Fruit fly (Drosophila melanogaster) whole organism, prepupa: ENCODE measurements around the gene Ir68b.

Experiments used
- Blimp-1 ChIP-seq: fragments of 200-800 bp; sonication (Bioruptor generic); optimal IDR thresholded peaks from 3 replicates; lab custom pipeline; 2017; ENCODE audit warnings: missing biosample characterization, missing genetic modification characterization, mild to moderate bottlenecking, moderate library complexity, missing genetic modification reagents
- CG10631 ChIP-seq: fragments of 200-800 bp; sonication (Bioruptor generic); optimal IDR thresholded peaks from 2 replicates; lab custom pipeline; 2016; ENCODE audit warnings: missing biosample characterization, missing genetic modification characterization
- CG10669 ChIP-seq: fragments of 200-800 bp; sonication (Bioruptor generic); optimal IDR thresholded peaks from 3 replicates; lab custom pipeline; 2018; ENCODE audit warnings: missing biosample characterization, mild to moderate bottlenecking, missing genetic modification characterization, moderate library complexity
- CG11294 ChIP-seq: fragments of 200-800 bp; sonication (Bioruptor generic); IDR thresholded peaks from 2 replicates; pipeline ENCODE4 v1.3.6; 2022; ENCODE audit warnings: missing biosample characterization, missing genetic modification characterization
- CG11762 ChIP-seq: fragments of 200-800 bp; sonication (Bioruptor generic); optimal IDR thresholded peaks from 3 replicates; lab custom pipeline; 2016; ENCODE audit warnings: missing biosample characterization, missing genetic modification characterization; ENCODE audit not compliant: insufficient read depth
- CG11902 ChIP-seq: fragments of 200-800 bp; sonication (Bioruptor generic); optimal IDR thresholded peaks from 3 replicates; lab custom pipeline; 2016; ENCODE audit warnings: missing biosample characterization, missing genetic modification characterization
- CG15336 ChIP-seq: fragments of 200-800 bp; sonication (Bioruptor generic); IDR thresholded peaks from 2 replicates; pipeline ENCODE4 v1.3.6; 2022; ENCODE audit warnings: missing biosample characterization, missing genetic modification characterization
- CG16779 ChIP-seq: fragments of 200-800 bp; sonication (Bioruptor generic); optimal IDR thresholded peaks from 3 replicates; lab custom pipeline; 2017; ENCODE audit warnings: missing biosample characterization, mild to moderate bottlenecking, missing genetic modification characterization
- CG3032 ChIP-seq: fragments of 200-800 bp; optimal IDR thresholded peaks from 2 replicates; lab custom pipeline; 2019; ENCODE audit warnings: missing biosample characterization, mild to moderate bottlenecking, missing genetic modification characterization, moderate library complexity
- CG31627 ChIP-seq: fragments of 200-800 bp; sonication (Bioruptor generic); optimal IDR thresholded peaks from 3 replicates; lab custom pipeline; 2016; ENCODE audit warnings: missing biosample characterization, missing genetic modification characterization
- CG32006 ChIP-seq: fragments of 200-800 bp; sonication (Bioruptor generic); optimal IDR thresholded peaks from 3 replicates; lab custom pipeline; 2017; ENCODE audit warnings: missing biosample characterization, mild to moderate bottlenecking, missing genetic modification characterization
- CG3919 ChIP-seq: fragments of 200-800 bp; sonication (Bioruptor generic); optimal IDR thresholded peaks from 3 replicates; lab custom pipeline; 2016; ENCODE audit warnings: missing biosample characterization, missing genetic modification characterization
- CG4318 ChIP-seq: fragments of 200-800 bp; sonication (Bioruptor generic); optimal IDR thresholded peaks from 3 replicates; lab custom pipeline; 2017; ENCODE audit warnings: missing biosample characterization, mild to moderate bottlenecking, missing genetic modification characterization
- CG6163 ChIP-seq: fragments of 200-800 bp; sonication (Bioruptor generic); IDR thresholded peaks from 3 replicates; pipeline ENCODE4 v1.3.6; 2022; ENCODE audit warnings: missing biosample characterization, missing genetic modification characterization
- CG6792 ChIP-seq: fragments of 200-800 bp; sonication (Bioruptor generic); optimal IDR thresholded peaks from 3 replicates; lab custom pipeline; 2016; ENCODE audit warnings: missing biosample characterization, missing genetic modification characterization
- CG6808 ChIP-seq: fragments of 200-800 bp; sonication (Bioruptor generic); optimal IDR thresholded peaks from 3 replicates; lab custom pipeline; 2017; ENCODE audit warnings: missing biosample characterization, missing genetic modification characterization, mild to moderate bottlenecking, moderate library complexity, missing genetic modification reagents
- CG6854 ChIP-seq: fragments of 200-800 bp; sonication (Bioruptor generic); optimal IDR thresholded peaks from 2 replicates; lab custom pipeline; 2017; ENCODE audit warnings: missing biosample characterization, mild to moderate bottlenecking, missing genetic modification characterization
- CG7368 ChIP-seq: fragments of 200-800 bp; sonication (Bioruptor generic); optimal IDR thresholded peaks from 3 replicates; lab custom pipeline; 2016; ENCODE audit warnings: missing biosample characterization, missing genetic modification characterization
- CG8119 ChIP-seq: fragments of 200-800 bp; sonication (Bioruptor generic); IDR thresholded peaks from 3 replicates; pipeline ENCODE4 v1.3.6; 2022; ENCODE audit warnings: missing biosample characterization, missing genetic modification characterization
- CG8319 ChIP-seq: fragments of 200-800 bp; sonication (Bioruptor generic); optimal IDR thresholded peaks from 3 replicates; lab custom pipeline; 2016; ENCODE audit warnings: missing biosample characterization, missing genetic modification characterization
- CG9139 ChIP-seq: fragments of 200-800 bp; sonication (Bioruptor generic); optimal IDR thresholded peaks from 3 replicates; lab custom pipeline; 2017; ENCODE audit warnings: missing biosample characterization, mild to moderate bottlenecking, missing genetic modification characterization
- Eip78C ChIP-seq: fragments of 200-800 bp; sonication (Bioruptor generic); peaks from one replicate; lab custom pipeline; 2016; ENCODE audit warnings: missing biosample characterization, missing genetic modification characterization
- Ets21C ChIP-seq: fragments of 200-800 bp; sonication (Bioruptor generic); optimal IDR thresholded peaks from 3 replicates; lab custom pipeline; 2016; ENCODE audit warnings: missing biosample characterization, missing genetic modification characterization
- Ets96B ChIP-seq: fragments of 200-800 bp; optimal IDR thresholded peaks from 2 replicates; lab custom pipeline; 2019; ENCODE audit warnings: missing biosample characterization, mild to moderate bottlenecking, missing genetic modification characterization, moderate library complexity
- Gug ChIP-seq: fragments of 200-800 bp; sonication (Bioruptor generic); IDR thresholded peaks from 2 replicates; pipeline ENCODE4 v1.3.6; 2022; ENCODE audit warnings: missing biosample characterization, missing genetic modification characterization
- Hr38 ChIP-seq: sonication (Bioruptor generic); optimal IDR thresholded peaks from 2 replicates; lab custom pipeline; 2016; ENCODE audit warnings: missing biosample characterization, missing genetic modification characterization
- Hr39 ChIP-seq: fragments of 200-800 bp; sonication (Bioruptor generic); optimal IDR thresholded peaks from 2 replicates; lab custom pipeline; 2016; ENCODE audit warnings: missing biosample characterization, missing genetic modification characterization
- Hr4 ChIP-seq: fragments of 200-800 bp; sonication (Bioruptor generic); optimal IDR thresholded peaks from 3 replicates; lab custom pipeline; 2016; ENCODE audit warnings: missing biosample characterization, missing genetic modification characterization
- Lpt ChIP-seq: fragments of 200-800 bp; sonication (Bioruptor generic); optimal IDR thresholded peaks from 3 replicates; lab custom pipeline; 2016; ENCODE audit warnings: missing biosample characterization, missing genetic modification characterization
- OdsH ChIP-seq: fragments of 200-800 bp; sonication (Bioruptor generic); optimal IDR thresholded peaks from 3 replicates; lab custom pipeline; 2016; ENCODE audit warnings: missing biosample characterization, missing genetic modification characterization
- Smox ChIP-seq: fragments of 200-800 bp; sonication (Bioruptor generic); optimal IDR thresholded peaks from 3 replicates; lab custom pipeline; 2016; ENCODE audit warnings: missing biosample characterization, missing genetic modification characterization
- Sox102F ChIP-seq: fragments of 200-800 bp; sonication (Bioruptor generic); optimal IDR thresholded peaks from 2 replicates; lab custom pipeline; 2016; ENCODE audit warnings: missing biosample characterization, mild to moderate bottlenecking, missing genetic modification characterization
- Sox15 ChIP-seq: fragments of 200-800 bp; sonication (Bioruptor generic); optimal IDR thresholded peaks from 3 replicates; lab custom pipeline; 2016; ENCODE audit warnings: missing biosample characterization, missing genetic modification characterization
- achi ChIP-seq: fragments of 200-800 bp; sonication (Bioruptor generic); optimal IDR thresholded peaks from 3 replicates; lab custom pipeline; 2016; ENCODE audit warnings: missing biosample characterization, missing genetic modification characterization
- acj6 ChIP-seq: fragments of 200-800 bp; sonication (Bioruptor generic); optimal IDR thresholded peaks from 3 replicates; lab custom pipeline; 2016; ENCODE audit warnings: missing biosample characterization, missing genetic modification characterization
- dac ChIP-seq: fragments of 200-800 bp; sonication (Bioruptor generic); optimal IDR thresholded peaks from 2 replicates; lab custom pipeline; 2017; ENCODE audit warnings: missing biosample characterization, mild to moderate bottlenecking, missing genetic modification characterization
- dsx ChIP-seq: fragments of 200-800 bp; optimal IDR thresholded peaks from 3 replicates; lab custom pipeline; 2019; ENCODE audit warnings: missing biosample characterization, mild to moderate bottlenecking, missing genetic modification characterization, moderate library complexity; ENCODE audit not compliant: poor library complexity, severe bottlenecking
- fd59A ChIP-seq: fragments of 200-800 bp; sonication (Bioruptor generic); optimal IDR thresholded peaks from 2 replicates; lab custom pipeline; 2017; ENCODE audit warnings: missing biosample characterization, mild to moderate bottlenecking, missing genetic modification characterization, missing genetic modification reagents
- fkh ChIP-seq: fragments of 200-800 bp; sonication (Bioruptor generic); optimal IDR thresholded peaks from 3 replicates; lab custom pipeline; 2017; ENCODE audit warnings: missing biosample characterization, mild to moderate bottlenecking, missing genetic modification characterization, moderate library complexity
- lz ChIP-seq: fragments of 200-800 bp; sonication (Bioruptor generic); optimal IDR thresholded peaks from 3 replicates; lab custom pipeline; 2016; ENCODE audit warnings: missing biosample characterization, missing genetic modification characterization
- net ChIP-seq: fragments of 200-800 bp; sonication (Bioruptor generic); optimal IDR thresholded peaks from 3 replicates; lab custom pipeline; 2016; ENCODE audit warnings: missing biosample characterization, missing genetic modification characterization
- spab ChIP-seq: fragments of 200-800 bp; sonication (Bioruptor generic); optimal IDR thresholded peaks from 2 replicates; lab custom pipeline; 2017; ENCODE audit warnings: missing biosample characterization, mild to moderate bottlenecking, missing genetic modification characterization, missing genetic modification reagents
- ss ChIP-seq, 2 experiments: fragments of 200-800 bp; sonication (Bioruptor generic); optimal IDR thresholded peaks; 2 replicates in 1 of 2; 3 replicates in 1 of 2; lab custom pipeline; 2017 to 2018; ENCODE audit warnings: mild to moderate bottlenecking in 2 of 2, missing biosample characterization in 2 of 2, missing genetic modification characterization in 2 of 2, moderate library complexity in 1 of 2
- svp ChIP-seq: fragments of 200-800 bp; sonication (Bioruptor generic); peaks from one replicate; lab custom pipeline; 2016; ENCODE audit warnings: missing biosample characterization, missing genetic modification characterization
- vri ChIP-seq: fragments of 200-800 bp; sonication (Bioruptor generic); optimal IDR thresholded peaks from 3 replicates; lab custom pipeline; 2016; ENCODE audit warnings: missing biosample characterization, mild to moderate bottlenecking, missing genetic modification characterization

The Ir68b gene

DNA sequence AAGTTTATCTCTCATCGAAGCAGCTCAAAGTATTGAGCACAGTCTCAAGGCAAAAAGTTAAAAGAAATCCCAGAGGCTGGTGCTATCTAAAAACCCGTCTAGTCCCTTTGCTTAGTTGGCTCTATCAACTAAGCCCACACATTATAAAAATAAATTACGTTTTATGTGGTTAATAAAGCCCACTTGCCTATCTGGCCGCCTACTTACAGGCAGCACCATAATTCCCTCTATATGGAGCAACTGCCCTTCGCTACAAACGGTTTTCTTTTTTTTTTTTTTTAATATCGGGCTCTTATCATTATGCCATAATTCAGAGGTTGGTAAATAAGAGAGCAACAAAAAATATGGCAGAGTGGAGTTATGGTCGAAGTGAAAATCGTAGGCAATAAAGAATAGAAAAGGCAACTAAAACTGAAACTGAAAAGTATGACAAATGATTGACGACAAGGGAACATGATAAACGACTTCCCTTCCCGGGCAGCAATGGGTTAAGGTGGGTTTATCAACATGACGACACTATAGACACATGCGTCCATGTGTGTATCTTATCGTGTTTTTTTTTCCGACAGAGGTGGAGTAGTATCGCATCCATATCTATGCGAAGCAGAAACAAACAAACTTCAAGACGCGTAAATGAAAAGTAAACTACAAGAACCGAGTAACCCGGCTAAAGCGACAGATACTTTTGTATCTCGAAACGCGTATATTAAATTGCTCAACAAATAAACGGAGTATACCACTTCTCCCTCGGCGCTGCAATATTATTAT lies 48.5 kb downstream of the Ir68b start:
- TF ChIP-seq CG9139 (peak; percentile 25), ss (GFP tag; optimal IDR thresholded peaks at IDR 0.05; lab: Kevin White, UChicago) (peak; percentile 28 to 54), CG10669 (GFP tag; lab: Kevin White, UChicago) (no peak), CG3032 (tag; lab: Kevin White, UChicago) (no peak), CG8319 (GFP tag; lab: Kevin White, UChicago) (no peak), CG6792 (GFP tag; lab: Kevin White, UChicago) (no peak), Eip78C (GFP tag; lab: Kevin White, UChicago) (peak; percentile 69), CG16779 (tag; lab: Kevin White, UChicago) (no peak), CG15336 (GFP tag; lab: Robert Waterston, UW) (no peak), CG7368 (GFP tag; lab: Kevin White, UChicago) (no peak), Hr39 (GFP tag; lab: Kevin White, UChicago) (no peak), OdsH (GFP tag; lab: Kevin White, UChicago) (no peak), fkh (GFP tag; lab: Kevin White, UChicago) (peak; percentile 91), Lpt (GFP tag; lab: Kevin White, UChicago) (no peak), CG6808 (GFP tag; lab: Kevin White, UChicago) (peak; percentile 28), CG3919 (GFP tag; lab: Kevin White, UChicago) (no peak), Sox15 (GFP tag; lab: Kevin White, UChicago) (no peak), CG31627 (GFP tag; lab: Kevin White, UChicago) (no peak), net (GFP tag; lab: Kevin White, UChicago) (no peak), Hr4 (GFP tag; lab: Kevin White, UChicago) (no peak), CG32006 (no peak), CG11902 (GFP tag; lab: Kevin White, UChicago) (no peak), spab (GFP tag; lab: Kevin White, UChicago) (no peak), Sox102F (GFP tag; lab: Kevin White, UChicago) (no peak), Hr38 (GFP tag; lab: Kevin White, UChicago) (no peak), dac (no peak), CG10631 (no peak), CG4318 (GFP tag; lab: Kevin White, UChicago) (no peak), svp (GFP tag; lab: Kevin White, UChicago) (peak; percentile 38), Smox (GFP tag; lab: Kevin White, UChicago) (no peak)

DNA sequence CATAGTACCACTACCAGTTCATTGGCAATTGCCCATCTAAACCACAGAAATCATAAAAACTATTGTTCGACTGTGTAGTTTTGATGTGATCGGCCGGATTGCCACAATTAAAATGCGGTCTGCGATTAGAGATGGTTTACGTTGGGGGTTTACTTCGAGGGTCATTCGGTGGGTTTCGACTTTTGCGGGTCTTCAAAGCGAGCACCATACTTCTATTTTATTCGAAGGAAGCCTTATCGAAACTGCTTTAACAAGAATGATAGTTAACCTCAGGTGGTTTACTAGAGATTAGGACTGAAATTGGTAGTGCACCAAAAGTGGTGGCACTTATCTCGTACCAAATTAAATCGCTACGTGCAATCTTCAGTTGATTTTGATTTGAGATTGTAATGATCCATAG lies 49.2 kb downstream of the Ir68b start:
- TF ChIP-seq CG8319 (GFP tag; lab: Kevin White, UChicago) (no peak), dac (no peak), dsx (no peak), acj6 (GFP tag; lab: Kevin White, UChicago) (no peak), CG6854 (GFP tag; lab: Kevin White, UChicago) (no peak)

DNA sequence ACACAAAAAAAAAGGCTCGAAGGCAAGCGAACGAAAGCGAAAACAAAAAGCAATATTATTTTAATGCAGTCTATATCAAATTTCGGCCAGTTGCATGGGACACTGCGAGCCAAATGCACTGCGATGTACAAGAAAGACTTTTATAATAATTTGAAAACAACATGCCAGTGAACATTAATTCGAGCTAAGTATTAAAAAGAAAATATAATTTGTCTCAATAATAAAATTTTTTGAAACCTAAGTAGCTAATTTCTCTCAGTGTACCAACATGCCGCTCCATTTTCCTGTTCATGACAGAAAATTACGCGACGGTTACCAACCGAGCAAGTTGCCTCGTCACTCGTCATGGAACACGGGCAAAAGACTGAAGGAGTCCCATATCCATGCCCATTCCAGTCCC lies 49.8 kb downstream of the Ir68b start:
- TF ChIP-seq lz (GFP tag; lab: Kevin White, UChicago): peak; percentile 61
- peak; percentile 46 for TF ChIP-seq dsx
- peak; percentile 71 for TF ChIP-seq Ets96B
- TF ChIP-seq CG8319 (GFP tag; lab: Kevin White, UChicago): peak; percentile 68
- TF ChIP-seq CG31627 (GFP tag; lab: Kevin White, UChicago): peak; percentile 67
- peak; percentile 89 for TF ChIP-seq CG6163
- TF ChIP-seq CG8119 (GFP tag; lab: Robert Waterston, UW): peak; percentile 89
- peak; percentile 16 for TF ChIP-seq Ets21C (GFP tag; lab: Kevin White, UChicago)
- TF ChIP-seq CG11294: peak; percentile 54
- TF ChIP-seq svp (GFP tag; lab: Kevin White, UChicago): peak; percentile 86
- peak; percentile 54 for TF ChIP-seq CG9139
- peak; percentile 70 for TF ChIP-seq CG11762
- TF ChIP-seq CG15336 (GFP tag; lab: Robert Waterston, UW): peak; percentile 90
- TF ChIP-seq achi: peak; percentile 82
- peak; percentile 75 for TF ChIP-seq Sox102F (GFP tag; lab: Kevin White, UChicago)
- no peak for TF ChIP-seq fkh (GFP tag; lab: Kevin White, UChicago)
- peak; percentile 62 for TF ChIP-seq Gug (GFP tag; lab: Robert Waterston, UW)
- TF ChIP-seq spab (GFP tag; lab: Kevin White, UChicago): peak; percentile 77
- peak; percentile 61 for TF ChIP-seq vri (GFP tag; lab: Kevin White, UChicago)
- TF ChIP-seq CG6854 (GFP tag; lab: Kevin White, UChicago): peak; percentile 24
- TF ChIP-seq Sox15 (GFP tag; lab: Kevin White, UChicago): peak; percentile 54
- TF ChIP-seq fd59A (GFP tag; lab: Kevin White, UChicago): peak; percentile 77
- peak; percentile 85 for TF ChIP-seq OdsH (GFP tag; lab: Kevin White, UChicago)
- peak; percentile 43 for TF ChIP-seq Blimp-1 (GFP tag; lab: Kevin White, UChicago)
- TF ChIP-seq dac: peak; percentile 51
